Worm (Caenorhabditis elegans): ENCODE data around the gene Y81B9A.2.

- no peak for TF ChIP-seq mml-1 (tag; optimal IDR thresholded peaks at IDR 0.05)
- no peak for TF ChIP-seq mdl-1 (tag; optimal IDR thresholded peaks at IDR 0.05)
- TF ChIP-seq ceh-82 (tag; optimal IDR thresholded peaks at IDR 0.05): no peak
- TF ChIP-seq ama-1 (optimal IDR thresholded peaks at IDR 0.05): no peak
Observed at ce11 chrX:9168239-9168638, 15.7 kb upstream of the Y81B9A.2 start, which contains the start of gene B0563.9.

All from whole organism, L3 larva.